Worm (Caenorhabditis elegans): Measurements from ENCODE around the gene glrx-22.

Gene glrx-22

DNA sequence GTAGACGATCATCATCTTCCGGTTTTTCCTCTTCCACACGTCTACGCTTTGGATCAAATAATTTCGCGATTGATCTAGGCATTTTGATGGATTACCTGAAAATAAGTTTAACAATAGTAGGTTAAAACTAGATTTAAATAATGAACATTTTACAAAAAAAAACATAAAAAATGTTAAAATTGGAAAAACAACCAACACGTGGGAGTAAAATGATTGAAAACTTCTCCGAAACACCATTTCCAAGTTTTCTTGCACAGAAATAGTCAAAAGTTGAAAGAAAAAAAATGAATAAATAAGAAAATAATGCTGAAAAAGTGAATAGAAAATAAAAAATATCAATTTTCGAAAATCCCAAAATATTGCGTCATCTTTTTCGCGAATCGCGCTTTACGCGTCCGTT lies 10.7 kb upstream of the glrx-22 start, which contains the start of gene C07G1.7:
Gene C07G1.7, minus strand, starts transcription at position 101 of the 400 bp plus-strand sequence.
- TF ChIP-seq jun-1 (tag; optimal IDR thresholded peaks at IDR 0.05), result no peak
- no peak for TF ChIP-seq hmg-11 (tag; optimal IDR thresholded peaks at IDR 0.05)
- no peak for TF ChIP-seq pha-4 (tag; optimal IDR thresholded peaks at IDR 0.05)
- TF ChIP-seq nhr-76 (tag; optimal IDR thresholded peaks at IDR 0.05), result no peak
- no peak for TF ChIP-seq eor-1 (tag; optimal IDR thresholded peaks at IDR 0.05)
- TF ChIP-seq nhr-77 (tag; optimal IDR thresholded peaks at IDR 0.05), result no peak
- no peak for TF ChIP-seq skn-1 (tag; optimal IDR thresholded peaks at IDR 0.05)
- TF ChIP-seq zag-1 (tag; optimal IDR thresholded peaks at IDR 0.05), result no peak
- TF ChIP-seq ceh-9 (tag; optimal IDR thresholded peaks at IDR 0.05), result no peak
- TF ChIP-seq snpc-4 (tag; optimal IDR thresholded peaks at IDR 0.05), result no peak
- no peak for TF ChIP-seq elt-3 (tag; optimal IDR thresholded peaks at IDR 0.05)
- TF ChIP-seq nhr-11 (tag; optimal IDR thresholded peaks at IDR 0.05), result no peak
- TF ChIP-seq R02D3.7 (tag; optimal IDR thresholded peaks at IDR 0.05), result no peak
- TF ChIP-seq ztf-11 (tag; optimal IDR thresholded peaks at IDR 0.05), result no peak
- no peak for TF ChIP-seq nfya-1 (tag; optimal IDR thresholded peaks at IDR 0.05; ENCODE audit: insufficient read depth)
- no peak for TF ChIP-seq lsy-12 (tag; optimal IDR thresholded peaks at IDR 0.05)
- no peak for TF ChIP-seq nhr-43 (tag; optimal IDR thresholded peaks at IDR 0.05; ENCODE audit: poor library complexity, severe bottlenecking)

DNA sequence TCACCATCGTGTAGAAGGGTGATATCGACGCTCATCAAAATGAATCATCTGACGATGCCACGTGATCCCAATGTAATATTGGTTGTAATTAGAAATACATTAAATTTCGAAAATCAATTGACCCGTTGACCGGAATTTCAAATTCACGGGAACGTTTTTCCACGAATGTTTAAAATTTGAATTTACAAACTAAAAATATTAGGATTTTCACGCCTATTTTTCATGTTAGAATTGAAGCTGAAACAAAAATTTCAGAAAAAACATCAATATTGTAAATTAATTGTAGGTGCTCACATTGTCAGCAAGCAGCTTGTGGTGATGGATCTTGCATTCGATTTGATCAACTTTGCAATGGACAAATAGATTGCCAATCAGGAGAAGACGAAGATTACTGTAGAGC lies 9.3 kb upstream of the glrx-22 start, which contains the start of gene C07G1.6:
Gene C07G1.6, minus strand, starts transcription at position 101 of the 400 bp plus-strand sequence.
- TF ChIP-seq fkh-2 (tag; optimal IDR thresholded peaks at IDR 0.05) (no peak), zag-1 (tag; optimal IDR thresholded peaks at IDR 0.05) (no peak), ceh-82 (tag; optimal IDR thresholded peaks at IDR 0.05) (no peak), nhr-76 (tag; optimal IDR thresholded peaks at IDR 0.05) (no peak), nhr-77 (tag; optimal IDR thresholded peaks at IDR 0.05) (no peak), aly-2 (tag; optimal IDR thresholded peaks at IDR 0.05) (no peak), fos-1 (tag; optimal IDR thresholded peaks at IDR 0.05) (no peak)

DNA sequence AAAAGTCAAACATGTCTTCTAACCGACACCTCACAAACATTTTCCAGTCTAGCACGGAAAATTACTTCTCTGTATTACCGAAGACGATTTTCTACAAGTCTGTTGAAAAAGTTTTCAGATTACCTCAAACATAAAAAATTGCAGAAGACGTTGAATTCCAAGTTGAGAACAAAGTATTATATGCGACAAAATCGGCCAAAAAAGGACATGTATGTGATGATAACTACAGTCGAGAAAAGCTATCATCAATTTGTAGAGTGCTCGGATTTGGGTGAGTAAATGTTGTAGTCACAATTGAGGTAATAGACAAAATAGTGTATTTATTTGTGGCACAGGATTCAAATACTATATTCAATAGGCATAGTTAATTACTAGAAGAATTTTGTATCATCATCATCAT lies 7.8 kb upstream of the glrx-22 start:
- TF ChIP-seq aly-2 (tag; optimal IDR thresholded peaks at IDR 0.05) (no peak), fos-1 (tag; optimal IDR thresholded peaks at IDR 0.05) (no peak), R02D3.7 (tag; optimal IDR thresholded peaks at IDR 0.05) (no peak), zag-1 (tag; optimal IDR thresholded peaks at IDR 0.05) (no peak), ama-1 (optimal IDR thresholded peaks at IDR 0.05) (no peak), snpc-4 (tag; optimal IDR thresholded peaks at IDR 0.05) (no peak), nhr-77 (tag; optimal IDR thresholded peaks at IDR 0.05) (no peak), ceh-28 (tag; optimal IDR thresholded peaks at IDR 0.05) (no peak), egl-5 (tag; optimal IDR thresholded peaks at IDR 0.05) (no peak), sea-2 (GFP tag; optimal IDR thresholded peaks at IDR 0.05) (no peak), unc-39 (tag; optimal IDR thresholded peaks at IDR 0.05) (no peak), hmg-11 (tag; optimal IDR thresholded peaks at IDR 0.05) (no peak), ztf-4 (tag; optimal IDR thresholded peaks at IDR 0.05) (no peak), nhr-237 (tag; optimal IDR thresholded peaks at IDR 0.05) (no peak), lin-39 (tag; optimal IDR thresholded peaks at IDR 0.05) (no peak), nhr-11 (tag; optimal IDR thresholded peaks at IDR 0.05) (no peak), lin-15B (tag; optimal IDR thresholded peaks at IDR 0.05) (no peak)

DNA sequence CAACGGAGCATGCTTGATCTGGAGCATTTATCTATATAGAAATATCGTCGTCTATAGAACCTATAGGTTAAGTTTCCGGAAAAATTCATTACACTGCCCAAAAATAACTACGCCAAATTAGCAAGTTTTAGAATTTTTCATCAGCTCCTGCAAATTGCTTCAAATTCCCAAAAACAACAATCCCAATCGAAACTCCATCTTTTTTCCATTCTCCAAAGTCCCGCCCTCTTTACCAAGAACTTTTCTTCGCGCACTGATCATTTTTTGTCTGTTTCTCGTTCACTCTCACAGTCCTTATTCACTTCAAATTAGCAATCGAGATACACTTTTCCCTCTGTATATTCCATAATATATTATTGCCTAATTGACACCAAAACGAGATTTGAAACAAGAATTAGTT lies 5.3 kb upstream of the glrx-22 start, which contains the start of gene svh-1:
Gene svh-1, plus strand, starts transcription at position 301 of the 400 bp plus-strand sequence.
- TF ChIP-seq unc-62 (GFP tag; optimal IDR thresholded peaks at IDR 0.05) (no peak), mdl-1 (tag; optimal IDR thresholded peaks at IDR 0.05) (no peak), hmg-11 (tag; optimal IDR thresholded peaks at IDR 0.05) (no peak), ZK546.5 (tag; optimal IDR thresholded peaks at IDR 0.05) (no peak), nhr-43 (tag; optimal IDR thresholded peaks at IDR 0.05; ENCODE audit: poor library complexity, severe bottlenecking) (no peak), tbx-2 (tag; optimal IDR thresholded peaks at IDR 0.05) (no peak), egl-27 (tag; optimal IDR thresholded peaks at IDR 0.05) (no peak), nhr-11 (tag; optimal IDR thresholded peaks at IDR 0.05) (no peak), nfya-1 (tag; optimal IDR thresholded peaks at IDR 0.05; ENCODE audit: insufficient read depth) (no peak)
